Fruit fly (Drosophila melanogaster) whole organism, wandering third instar larva: Measurements from ENCODE around the gene piwi.

Experiments used
- Abd-B ChIP-seq: fragments of >200 bp; optimal IDR thresholded peaks from 2 replicates; lab custom pipeline; 2017; ENCODE audit warnings: missing biosample characterization, missing genetic modification characterization
- CG32264 ChIP-seq: fragments of 200-800 bp; sonication (Bioruptor generic); optimal IDR thresholded peaks from 2 replicates; lab custom pipeline; 2016; ENCODE audit warnings: missing biosample characterization, missing genetic modification characterization
- CG9705 ChIP-seq: fragments of 200-800 bp; sonication (Bioruptor generic); optimal IDR thresholded peaks from 2 replicates; lab custom pipeline; 2018; ENCODE audit warnings: missing biosample characterization, mild to moderate bottlenecking, missing genetic modification characterization
- Dfd ChIP-seq: fragments of >200 bp; optimal IDR thresholded peaks from 2 replicates; lab custom pipeline; 2017; ENCODE audit warnings: missing biosample characterization, missing genetic modification characterization
- Dif ChIP-seq: fragments of 200-275, 200-300 bp; sonication (Bioruptor generic); optimal IDR thresholded peaks from 2 replicates; lab custom pipeline; 2018; ENCODE audit warnings: missing biosample characterization, missing genetic modification characterization; ENCODE audit not compliant: partially characterized antibody
- GATAd ChIP-seq: sonication (Bioruptor generic); optimal IDR thresholded peaks from 2 replicates; lab custom pipeline; 2016; ENCODE audit warnings: missing biosample characterization, missing genetic modification characterization
- Hnf4 ChIP-seq: fragments of 200-800 bp; sonication (Bioruptor generic); optimal IDR thresholded peaks from 2 replicates; lab custom pipeline; 2016; ENCODE audit warnings: missing biosample characterization, mild to moderate bottlenecking, missing genetic modification characterization
- Hr78 ChIP-seq: fragments of >200 bp; optimal IDR thresholded peaks from 2 replicates; lab custom pipeline; 2017; ENCODE audit warnings: missing biosample characterization, missing genetic modification characterization
- Hr83 ChIP-seq: fragments of 200-300 bp; sonication (Bioruptor generic); optimal IDR thresholded peaks from 2 replicates; lab custom pipeline; 2016; ENCODE audit warnings: missing biosample characterization, mild to moderate bottlenecking, missing genetic modification characterization, moderate library complexity; ENCODE audit not compliant: poor library complexity, severe bottlenecking
- Jra ChIP-seq: sonication (Bioruptor generic); optimal IDR thresholded peaks from 2 replicates; lab custom pipeline; 2016; ENCODE audit warnings: missing biosample characterization, missing genetic modification characterization
- Mio ChIP-seq: sonication (Bioruptor generic); optimal IDR thresholded peaks from 2 replicates; lab custom pipeline; 2016; ENCODE audit warnings: missing biosample characterization, missing genetic modification characterization
- Myc ChIP-seq: fragments of >200 bp; optimal IDR thresholded peaks from 2 replicates; lab custom pipeline; 2017
- N ChIP-seq: fragments of >200 bp; optimal IDR thresholded peaks from 2 replicates; lab custom pipeline; 2018; ENCODE audit warnings: missing biosample characterization, missing external identifiers, missing genetic modification characterization
- Rel ChIP-seq, 2 experiments: fragments of 200-800 bp; sonication (Bioruptor generic) in 1 of 2; optimal IDR thresholded peaks; 2 replicates in 1 of 2; 3 replicates in 1 of 2; lab custom pipeline; 2016 to 2019; ENCODE audit warnings: mild to moderate bottlenecking in 2 of 2, missing biosample characterization in 2 of 2, missing genetic modification characterization in 2 of 2, moderate library complexity in 1 of 2
- Sp1 ChIP-seq: fragments of 200-800 bp; sonication (Bioruptor generic); optimal IDR thresholded peaks from 3 replicates; lab custom pipeline; 2019; ENCODE audit warnings: missing biosample characterization, mild to moderate bottlenecking, missing genetic modification characterization, moderate library complexity
- Vsx2 ChIP-seq: fragments of 200-300, 225-300 bp; sonication (Bioruptor generic); optimal IDR thresholded peaks from 2 replicates; lab custom pipeline; 2018; ENCODE audit warnings: missing biosample characterization, missing genetic modification characterization; ENCODE audit not compliant: partially characterized antibody
- br ChIP-seq: fragments of 200-800 bp; sonication (Bioruptor generic); optimal IDR thresholded peaks from 2 replicates; lab custom pipeline; 2016; ENCODE audit warnings: missing biosample characterization, missing genetic modification characterization
- brk ChIP-seq: fragments of 200-800 bp; sonication (Bioruptor generic); optimal IDR thresholded peaks from 2 replicates; lab custom pipeline; 2016; ENCODE audit warnings: missing biosample characterization, mild to moderate bottlenecking, missing genetic modification characterization
- dl ChIP-seq, 2 experiments: fragments of 175-275, 200-275 bp in 1 of 2; fragments of 200-275 bp in 1 of 2; sonication (Bioruptor generic); optimal IDR thresholded peaks; lab custom pipeline; 2018; ENCODE audit warnings: mild to moderate bottlenecking in 2 of 2, missing biosample characterization in 2 of 2, missing genetic modification characterization in 2 of 2, moderate library complexity in 2 of 2; ENCODE audit not compliant: partially characterized antibody in 2 of 2, insufficient read depth in 1 of 2
- dmrt93B ChIP-seq: fragments of 200-800 bp; sonication (Bioruptor generic); optimal IDR thresholded peaks from 2 replicates; lab custom pipeline; 2018; ENCODE audit warnings: missing biosample characterization, mild to moderate bottlenecking, missing genetic modification characterization
- dsf ChIP-seq: sonication (Bioruptor generic); optimal IDR thresholded peaks from 2 replicates; lab custom pipeline; 2016; ENCODE audit warnings: missing biosample characterization, missing genetic modification characterization, borderline replicate concordance
- ey ChIP-seq: fragments of 200-800 bp; sonication (Bioruptor generic); optimal IDR thresholded peaks from 2 replicates; lab custom pipeline; 2016; ENCODE audit warnings: missing biosample characterization, missing genetic modification characterization
- foxo ChIP-seq, 2 experiments: fragments of 200-800 bp; sonication (Bioruptor generic); optimal IDR thresholded peaks; 2 replicates in 1 of 2; 3 replicates in 1 of 2; lab custom pipeline; 2016 to 2017; ENCODE audit warnings: missing biosample characterization in 2 of 2, missing genetic modification characterization in 2 of 2
- fru ChIP-seq: fragments of 200-800 bp; sonication (Bioruptor generic); optimal IDR thresholded peaks from 3 replicates; lab custom pipeline; 2016; ENCODE audit warnings: missing biosample characterization, mild to moderate bottlenecking, missing genetic modification characterization
- jim ChIP-seq: fragments of 175-275, 200-325 bp; sonication (Bioruptor generic); optimal IDR thresholded peaks from 2 replicates; lab custom pipeline; 2016; ENCODE audit warnings: missing biosample characterization, mild to moderate bottlenecking, missing genetic modification characterization
- lola ChIP-seq: fragments of >200 bp; optimal IDR thresholded peaks from 2 replicates; lab custom pipeline; 2017; ENCODE audit warnings: missing biosample characterization, missing genetic modification characterization
- pan ChIP-seq: fragments of >200 bp; optimal IDR thresholded peaks from 2 replicates; lab custom pipeline; 2017
- rgr ChIP-seq: fragments of 200-800 bp; sonication (Bioruptor generic); optimal IDR thresholded peaks from 3 replicates; lab custom pipeline; 2016; ENCODE audit warnings: missing biosample characterization, mild to moderate bottlenecking, missing genetic modification characterization
- sage ChIP-seq: fragments of 200-800 bp; sonication (Bioruptor generic); optimal IDR thresholded peaks from 2 replicates; lab custom pipeline; 2016; ENCODE audit warnings: missing biosample characterization, mild to moderate bottlenecking, missing genetic modification characterization
- sv ChIP-seq: fragments of 200-800 bp; sonication (Bioruptor generic); optimal IDR thresholded peaks from 3 replicates; lab custom pipeline; 2016; ENCODE audit warnings: missing biosample characterization, missing genetic modification characterization
- tai ChIP-seq: sonication (Bioruptor generic); optimal IDR thresholded peaks from 2 replicates; lab custom pipeline; 2016; ENCODE audit warnings: missing biosample characterization, missing genetic modification characterization
- usp ChIP-seq: fragments of >200 bp; optimal IDR thresholded peaks from 2 replicates; lab custom pipeline; 2017; ENCODE audit warnings: missing biosample characterization, missing genetic modification characterization
- woc ChIP-seq: sonication (Bioruptor generic); optimal IDR thresholded peaks from 2 replicates; lab custom pipeline; 2016; ENCODE audit warnings: missing biosample characterization, mild to moderate bottlenecking, missing genetic modification characterization

piwi gene

dm6 chr2L:11001376-11002122 is 14.3 kb upstream of the piwi start, which contains the start of the genes aub and lectin-33A:
TSS of gene aub (minus strand) at chr2L:11001476.
TSS of gene lectin-33A (plus strand) at chr2L:11002072.
- TF ChIP-seq tai, result no peak
- no peak for TF ChIP-seq dsf
- TF ChIP-seq dmrt93B, result no peak
- no peak for TF ChIP-seq Jra (GFP tag; lab: Kevin White, UChicago)
- no peak for TF ChIP-seq pan (lab: Kevin White, UChicago)
- no peak for TF ChIP-seq jim
- no peak for TF ChIP-seq Sp1 (GFP tag; lab: Kevin White, UChicago)
- TF ChIP-seq Hr78 (GFP tag; lab: Kevin White, UChicago), result no peak
- no peak for TF ChIP-seq foxo (GFP tag; optimal IDR thresholded peaks at IDR 0.05; lab: Kevin White, UChicago)

dm6 chr2L:10989162-10989561 is 1.9 kb upstream of the piwi start, which contains the start of gene TTLL4A:
TSS of gene TTLL4A (plus strand) at chr2L:10989401.
- TF ChIP-seq sage (GFP tag; lab: Kevin White, UChicago) (peak; percentile 18), Jra (GFP tag; lab: Kevin White, UChicago) (no peak), sv (GFP tag; lab: Kevin White, UChicago) (peak; percentile 17), ey (GFP tag; lab: Kevin White, UChicago) (no peak), Myc (lab: Kevin White, UChicago) (peak; percentile 22), brk (GFP tag; lab: Kevin White, UChicago) (peak; percentile 58), CG9705 (GFP tag; lab: Kevin White, UChicago) (no peak), Dfd (GFP tag; lab: Kevin White, UChicago) (no peak), Vsx2 (GFP tag; lab: Kevin White, UChicago) (no peak), N (no peak), Dif (no peak), Hr78 (GFP tag; lab: Kevin White, UChicago) (no peak), tai (peak; percentile 57), fru (no peak), Rel (GFP tag; optimal IDR thresholded peaks at IDR 0.05; lab: Kevin White, UChicago) (no peak), Rel (tag; optimal IDR thresholded peaks at IDR 0.05; lab: Kevin White, UChicago) (peak; percentile 100), Hr83 (peak; percentile 68), foxo (GFP tag; optimal IDR thresholded peaks at IDR 0.05; lab: Kevin White, UChicago) (no peak), CG32264 (GFP tag; lab: Kevin White, UChicago) (no peak), usp (GFP tag; lab: Kevin White, UChicago) (no peak), GATAd (GFP tag; lab: Kevin White, UChicago) (no peak), Sp1 (GFP tag; lab: Kevin White, UChicago) (no peak), br (GFP tag; lab: Kevin White, UChicago) (no peak), woc (GFP tag; lab: Kevin White, UChicago) (peak; percentile 45), Abd-B (no peak), dl (GFP tag; optimal IDR thresholded peaks at IDR 0.05; lab: Kevin White, UChicago; ENCODE audit: insufficient read depth in 1 of 2, partially characterized antibody in 2 of 2) (no peak), lola (GFP tag; lab: Kevin White, UChicago) (no peak), dsf (no peak), jim (no peak), Hnf4 (GFP tag; lab: Kevin White, UChicago) (peak; percentile 68), Mio (GFP tag; lab: Kevin White, UChicago) (no peak)
- TF ChIP-seq, all 38 proteins: peak for 9

- TF ChIP-seq Abd-B, result no peak
- no peak for TF ChIP-seq fru
- TF ChIP-seq brk (GFP tag; lab: Kevin White, UChicago), result no peak
- no peak for TF ChIP-seq dl (GFP tag; optimal IDR thresholded peaks at IDR 0.05; lab: Kevin White, UChicago; ENCODE audit: insufficient read depth in 1 of 2, partially characterized antibody in 2 of 2)
- no peak for TF ChIP-seq GATAd (GFP tag; lab: Kevin White, UChicago)
- no peak for TF ChIP-seq CG32264 (GFP tag; lab: Kevin White, UChicago)
- no peak for TF ChIP-seq lola (GFP tag; lab: Kevin White, UChicago)
- no peak for TF ChIP-seq rgr (GFP tag; lab: Kevin White, UChicago)
Observed at dm6 chr2L:10988026-10988425, 806 bp upstream of the piwi start.

- TF ChIP-seq br (GFP tag; lab: Kevin White, UChicago), result no peak
- no peak for TF ChIP-seq dl (GFP tag; optimal IDR thresholded peaks at IDR 0.05; lab: Kevin White, UChicago; ENCODE audit: insufficient read depth in 1 of 2, partially characterized antibody in 2 of 2)
- peak in 1 of 2 experiments; percentile 15 for TF ChIP-seq foxo (GFP tag; optimal IDR thresholded peaks at IDR 0.05; lab: Kevin White, UChicago)
- peak; percentile 29 for TF ChIP-seq Myc (lab: Kevin White, UChicago)
Observed at dm6 chr2L:10986138-10986537, 1.1 kb downstream of the piwi start.
